Worm (Caenorhabditis elegans) whole organism, mixed stage, embryonic: ENCODE results near the gene sftd-3.
A peak's percentile ranks its signal among the peaks of the same experiment; 100 is the strongest.

ENCODE experiments used
- M03D4.4 ChIP-seq: sonication (generic microtip); optimal IDR thresholded peaks from 2 replicates; lab custom pipeline; 2017; ENCODE audit warnings: mild to moderate bottlenecking, missing genetic modification characterization, missing compliant biosample characterization
- bed-3 ChIP-seq: fragments of 200-800 bp; sonication (Bioruptor generic); optimal IDR thresholded peaks from 3 replicates; lab custom pipeline; 2018; ENCODE audit warnings: mild to moderate bottlenecking, missing genetic modification characterization, moderate library complexity, missing compliant biosample characterization
- blmp-1 ChIP-seq: fragments of 150-350 bp; optimal IDR thresholded peaks from 2 replicates; lab custom pipeline; 2014; ENCODE audit warnings: missing biosample characterization, missing genetic modification characterization
- ceh-39 ChIP-seq: fragments of 150-350 bp; optimal IDR thresholded peaks from 2 replicates; lab custom pipeline; 2014; ENCODE audit warnings: missing biosample characterization, missing genetic modification characterization
- ceh-43 ChIP-seq: fragments of 200-800 bp; sonication (Bioruptor generic); optimal IDR thresholded peaks from 2 replicates; lab custom pipeline; 2018; ENCODE audit warnings: mild to moderate bottlenecking, missing genetic modification characterization, moderate library complexity, missing compliant biosample characterization
- ceh-83 ChIP-seq: fragments of 200-800 bp; sonication (Bioruptor generic); optimal IDR thresholded peaks from 2 replicates; lab custom pipeline; 2018; ENCODE audit warnings: mild to moderate bottlenecking, missing genetic modification characterization, missing compliant biosample characterization
- ces-1 ChIP-seq: fragments of 150-350 bp; optimal IDR thresholded peaks from 2 replicates; lab custom pipeline; 2014; ENCODE audit warnings: missing biosample characterization, missing genetic modification reagents, missing genetic modification characterization
- cnd-1 ChIP-seq: fragments of 200-800 bp; sonication (Bioruptor generic); optimal IDR thresholded peaks from 2 replicates; lab custom pipeline; 2018; ENCODE audit warnings: mild to moderate bottlenecking, missing genetic modification characterization, missing compliant biosample characterization
- drap-1 ChIP-seq: fragments of 200-800 bp; sonication (Bioruptor generic); optimal IDR thresholded peaks from 3 replicates; lab custom pipeline; 2018; ENCODE audit warnings: mild to moderate bottlenecking, missing genetic modification characterization, missing compliant biosample characterization
- elt-1 ChIP-seq: sonication (generic microtip); optimal IDR thresholded peaks from 2 replicates; lab custom pipeline; 2017; ENCODE audit warnings: missing genetic modification characterization, mild to moderate bottlenecking, missing compliant biosample characterization, antibody characterized with exemption, moderate library complexity, borderline replicate concordance; ENCODE audit not compliant: insufficient read depth
- flh-1 ChIP-seq: fragments of 200-800 bp; sonication (Bioruptor generic); optimal IDR thresholded peaks from 2 replicates; lab custom pipeline; 2018; ENCODE audit warnings: mild to moderate bottlenecking, missing genetic modification characterization, moderate library complexity, missing compliant biosample characterization
- lin-13 ChIP-seq: fragments of 150-350 bp; optimal IDR thresholded peaks from 2 replicates; lab custom pipeline; 2014; ENCODE audit warnings: missing biosample characterization, missing genetic modification characterization
- lin-32 ChIP-seq: fragments of 200-800 bp; sonication (Bioruptor generic); optimal IDR thresholded peaks from 2 replicates; lab custom pipeline; 2018; ENCODE audit warnings: mild to moderate bottlenecking, missing genetic modification characterization, missing compliant biosample characterization
- lsy-2 ChIP-seq: fragments of 150-350 bp; optimal IDR thresholded peaks from 2 replicates; lab custom pipeline; 2014; ENCODE audit warnings: missing biosample characterization, missing genetic modification characterization
- mab-5 ChIP-seq: fragments of 150-350 bp; optimal IDR thresholded peaks from 2 replicates; lab custom pipeline; 2014; ENCODE audit warnings: missing biosample characterization, missing genetic modification characterization
- mep-1 ChIP-seq: fragments of 150-350 bp; optimal IDR thresholded peaks from 2 replicates; lab custom pipeline; 2017; ENCODE audit warnings: missing biosample characterization, missing genetic modification reagents, missing genetic modification characterization, inconsistent platforms
- mls-2 ChIP-seq: sonication (generic microtip); optimal IDR thresholded peaks from 2 replicates; lab custom pipeline; 2016; ENCODE audit warnings: mild to moderate bottlenecking, missing genetic modification characterization, moderate library complexity, missing compliant biosample characterization
- nhr-12 ChIP-seq: fragments of 150-350 bp; optimal IDR thresholded peaks from 2 replicates; lab custom pipeline; 2014; ENCODE audit warnings: missing biosample characterization, missing genetic modification characterization
- nhr-237 ChIP-seq: fragments of 150-350 bp; optimal IDR thresholded peaks from 2 replicates; lab custom pipeline; 2014; ENCODE audit warnings: missing biosample characterization, missing genetic modification characterization
- nhr-28 ChIP-seq: fragments of 150-350 bp; optimal IDR thresholded peaks from 2 replicates; lab custom pipeline; 2014; ENCODE audit warnings: missing biosample characterization, missing genetic modification characterization
- nhr-76 ChIP-seq: sonication (generic microtip); optimal IDR thresholded peaks from 2 replicates; lab custom pipeline; 2017; ENCODE audit warnings: missing biosample characterization, missing genetic modification characterization
- pha-4 ChIP-seq: fragments of 150-350 bp; optimal IDR thresholded peaks from 2 replicates; lab custom pipeline; 2018; ENCODE audit warnings: missing biosample characterization, missing genetic modification reagents, missing genetic modification characterization
- sem-2 ChIP-seq: fragments of 200-800 bp; sonication (Bioruptor generic); optimal IDR thresholded peaks from 2 replicates; lab custom pipeline; 2018; ENCODE audit warnings: mild to moderate bottlenecking, missing genetic modification characterization, missing compliant biosample characterization
- snpc-4 ChIP-seq: fragments of 150-350 bp; optimal IDR thresholded peaks from 2 replicates; lab custom pipeline; 2014; ENCODE audit warnings: missing biosample characterization, missing genetic modification characterization
- sptf-1 ChIP-seq: sonication (generic microtip); optimal IDR thresholded peaks from 2 replicates; lab custom pipeline; 2017; ENCODE audit warnings: mild to moderate bottlenecking, missing genetic modification characterization, moderate library complexity, missing compliant biosample characterization
- unc-39 ChIP-seq: fragments of 150-350 bp; optimal IDR thresholded peaks from 2 replicates; lab custom pipeline; 2014; ENCODE audit warnings: missing biosample characterization, missing genetic modification characterization
- unc-62 ChIP-seq: fragments of 150-350 bp; optimal IDR thresholded peaks from 2 replicates; lab custom pipeline; 2014; ENCODE audit warnings: missing biosample characterization, missing genetic modification reagents, missing genetic modification characterization
- zip-8 ChIP-seq: fragments of 150-350 bp; optimal IDR thresholded peaks from 2 replicates; lab custom pipeline; 2014; ENCODE audit warnings: missing biosample characterization, missing genetic modification characterization
- ztf-11 ChIP-seq: fragments of 150-350 bp; optimal IDR thresholded peaks from 2 replicates; lab custom pipeline; 2014; ENCODE audit warnings: missing biosample characterization, missing genetic modification characterization

Gene sftd-3

DNA sequence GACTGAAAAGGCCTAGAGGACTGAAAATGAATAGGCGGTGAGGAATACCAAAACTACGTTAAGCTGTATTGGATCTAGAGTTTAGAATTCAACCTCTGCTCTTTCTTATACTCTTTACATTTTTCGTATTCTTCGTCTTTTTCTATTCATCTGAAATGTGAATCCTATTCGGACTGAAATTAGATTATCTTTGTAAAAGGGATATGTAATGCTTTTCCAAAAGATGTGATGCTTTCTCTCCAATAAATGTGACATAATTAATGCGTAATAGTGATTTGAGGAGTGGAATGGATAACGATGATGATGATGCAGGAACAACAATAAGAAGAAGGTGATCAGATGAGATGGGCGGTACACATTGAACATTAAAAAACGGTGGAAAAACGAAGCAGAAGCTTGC, 15.3 kb downstream of the sftd-3 start:
- peak; percentile 52 for TF ChIP-seq ces-1 (GFP tag; lab: Kevin White, UChicago)
- TF ChIP-seq pha-4 (tag; lab: Kevin White, UChicago), result no peak

DNA sequence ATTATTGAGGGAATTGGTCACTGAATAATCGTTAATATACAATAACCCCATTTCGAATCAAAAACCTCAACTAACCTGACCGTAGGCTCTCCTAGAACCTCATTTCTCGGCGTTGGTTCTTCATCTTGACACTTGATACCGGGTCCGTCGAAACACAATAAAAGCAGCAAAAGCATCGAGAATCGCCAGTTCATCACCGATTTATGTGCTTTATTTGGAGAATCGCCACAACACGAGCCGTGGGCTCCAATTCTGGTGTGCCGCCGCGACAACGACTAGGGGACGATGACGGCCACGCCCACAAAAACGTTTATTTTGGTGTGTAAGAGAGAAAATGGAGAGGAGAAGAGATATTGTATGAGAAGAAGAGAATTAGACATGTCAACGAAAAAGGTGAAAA, 16.6 kb downstream of the sftd-3 start, which contains the start of gene cutl-15:
cutl-15 (minus strand) TSS at position 298 of the 400 bp plus-strand sequence.
- TF ChIP-seq sptf-1, result no peak
- no peak for TF ChIP-seq bed-3
- TF ChIP-seq lin-13 (tag; lab: Kevin White, UChicago), result no peak
- TF ChIP-seq lsy-2 (tag; lab: Kevin White, UChicago), result no peak
- no peak for TF ChIP-seq snpc-4 (tag; lab: Kevin White, UChicago)
- no peak for TF ChIP-seq mls-2
- no peak for TF ChIP-seq unc-39 (tag; lab: Kevin White, UChicago)
- TF ChIP-seq flh-1 (GFP tag; lab: Kevin White, UChicago), result no peak
- TF ChIP-seq nhr-28 (tag; lab: Kevin White, UChicago), result no peak
- TF ChIP-seq cnd-1 (tag; lab: Kevin White, UChicago), result no peak

DNA sequence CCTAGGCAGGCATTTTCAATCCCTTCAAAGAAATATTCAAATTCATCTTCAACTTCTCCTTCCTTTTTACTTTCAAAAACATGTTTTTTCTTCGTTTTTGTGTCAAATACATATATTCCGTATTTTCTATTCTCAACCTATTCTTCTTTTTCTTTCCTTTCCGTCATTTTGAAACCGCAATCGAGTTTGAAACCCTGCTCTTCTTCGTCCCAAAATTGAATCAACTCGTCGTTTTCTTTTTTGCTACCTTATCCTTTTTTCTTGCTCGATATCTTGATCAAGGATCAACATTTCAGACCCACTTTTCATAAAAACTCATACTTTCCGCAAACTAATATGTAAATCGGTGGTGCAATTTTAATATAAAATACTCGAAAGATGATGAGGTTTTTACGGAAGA, 18.8 kb downstream of the sftd-3 start:
- TF ChIP-seq ces-1 (GFP tag; lab: Kevin White, UChicago) (peak; percentile 72), unc-62 (no peak)

DNA sequence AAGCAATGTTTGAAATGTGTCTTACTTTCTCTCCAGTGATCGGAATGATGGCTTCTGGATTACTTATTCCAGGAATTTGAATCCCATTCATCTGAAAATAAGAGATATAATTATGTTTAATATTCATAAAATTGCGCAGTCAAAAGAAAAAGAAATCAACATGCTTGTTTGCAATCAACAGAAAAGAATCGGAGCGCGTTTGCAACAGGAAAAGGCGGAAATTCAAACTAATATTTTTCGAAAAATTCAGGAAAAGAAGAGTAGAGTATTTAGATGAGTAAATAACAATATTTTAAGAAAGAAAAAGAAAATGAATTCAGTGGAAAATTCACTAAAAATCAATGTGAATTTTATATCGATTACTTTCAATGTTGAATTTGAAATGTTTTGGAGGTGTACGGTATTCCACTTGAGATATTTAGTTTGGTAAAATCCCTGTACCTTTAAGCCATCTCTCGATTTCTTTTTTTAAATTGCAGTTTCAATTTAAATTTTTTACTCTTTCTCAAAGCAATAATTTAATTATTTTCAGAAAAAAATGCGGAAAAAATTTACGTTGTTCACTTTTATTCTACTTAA, 23.5 kb downstream of the sftd-3 start, which contains the start of the genes set-17 and T21B10.4:
set-17 (minus strand) TSS at position 127 of the 579 bp plus-strand sequence.
T21B10.4 (plus strand) TSS at position 533 of the 579 bp plus-strand sequence.
- TF ChIP-seq elt-1 (peak; percentile 72), flh-1 (GFP tag; lab: Kevin White, UChicago) (no peak), drap-1 (no peak), pha-4 (tag; lab: Kevin White, UChicago) (peak; percentile 17), lsy-2 (tag; lab: Kevin White, UChicago) (peak; percentile 29), ceh-43 (GFP tag; lab: Kevin White, UChicago) (no peak)

DNA sequence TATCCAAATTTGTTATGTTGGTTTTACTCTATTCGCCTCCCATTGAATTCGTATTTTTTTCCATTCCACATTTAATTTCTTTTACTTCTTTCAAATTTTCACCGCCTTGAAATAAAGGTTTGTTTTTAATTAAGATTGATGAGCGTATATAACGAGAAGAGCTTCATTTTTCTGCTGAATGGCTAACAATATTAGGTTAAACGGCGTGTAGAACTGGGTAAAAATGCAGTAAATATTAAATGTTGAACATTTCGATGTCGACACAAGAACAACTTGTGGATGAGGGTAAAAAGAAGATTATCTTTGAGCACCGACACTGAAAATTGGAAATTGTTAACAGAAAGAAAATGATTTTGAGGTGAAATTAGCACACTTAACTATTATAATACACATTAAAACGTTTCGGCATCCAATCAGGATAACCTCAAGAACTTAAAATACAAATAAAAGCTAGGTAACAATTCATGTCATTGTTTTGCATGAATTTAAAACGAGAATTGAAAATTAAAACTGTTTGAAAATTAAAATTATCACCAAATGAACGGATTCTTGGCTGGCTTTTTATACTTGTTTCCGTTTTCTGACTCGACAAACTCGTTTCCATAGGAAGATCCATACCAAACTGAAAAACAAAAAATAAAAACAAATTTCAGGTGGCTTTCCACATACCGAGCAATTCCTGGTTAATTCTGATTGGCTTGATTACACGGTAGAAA, 24.9 kb downstream of the sftd-3 start:
- no peak for TF ChIP-seq zip-8 (tag; lab: Kevin White, UChicago)
- no peak for TF ChIP-seq sptf-1
- no peak for TF ChIP-seq blmp-1 (tag; lab: Kevin White, UChicago)
- TF ChIP-seq lin-32 (GFP tag; lab: Kevin White, UChicago), result no peak
- TF ChIP-seq nhr-76 (tag; lab: Kevin White, UChicago), result no peak
- TF ChIP-seq lsy-2 (tag; lab: Kevin White, UChicago), result no peak
- no peak for TF ChIP-seq ceh-83 (GFP tag; lab: Kevin White, UChicago)
- TF ChIP-seq unc-39 (tag; lab: Kevin White, UChicago), result no peak
- TF ChIP-seq ceh-39 (tag; lab: Kevin White, UChicago), result no peak
- TF ChIP-seq ceh-43 (GFP tag; lab: Kevin White, UChicago), result no peak
- TF ChIP-seq flh-1 (GFP tag; lab: Kevin White, UChicago), result no peak
- no peak for TF ChIP-seq ces-1 (GFP tag; lab: Kevin White, UChicago)
- TF ChIP-seq nhr-28 (tag; lab: Kevin White, UChicago), result no peak
- TF ChIP-seq ztf-11, result no peak
- TF ChIP-seq, all 35 proteins: peak for 0

DNA sequence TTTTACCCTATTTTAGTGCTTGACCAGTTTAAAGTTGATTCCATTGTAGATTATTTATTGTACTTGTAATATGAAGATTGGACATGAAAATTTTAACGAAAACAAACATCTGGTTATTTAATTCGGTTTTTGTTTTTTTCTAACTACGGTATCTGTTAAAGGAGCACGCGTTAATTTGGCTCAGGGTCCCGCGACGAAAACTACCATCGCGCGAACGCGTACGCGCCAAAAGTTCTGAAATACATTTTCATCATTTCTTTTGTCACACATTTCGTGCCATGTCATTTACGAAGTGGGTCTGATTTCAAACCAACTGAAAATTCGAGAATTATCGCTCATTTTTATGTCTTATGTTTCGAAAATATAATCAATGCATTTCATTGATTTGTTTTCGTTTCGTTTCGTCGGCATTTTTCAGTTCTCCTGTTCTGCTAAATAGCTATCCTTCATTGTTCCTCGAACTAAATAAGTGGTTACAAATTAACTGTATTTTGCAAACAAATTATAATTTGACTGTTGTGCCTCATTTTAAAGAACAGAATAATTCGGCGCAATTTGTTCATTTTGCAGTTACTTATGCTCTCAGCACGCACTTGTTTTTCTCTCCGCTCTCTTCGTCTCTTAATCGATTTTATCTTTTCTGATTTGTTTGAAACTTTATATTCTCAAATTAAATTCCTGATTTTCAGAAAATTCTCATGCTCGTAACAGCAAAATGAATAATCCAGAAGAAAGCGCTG, 30.1 kb downstream of the sftd-3 start, which contains the start of gene T21B10.3:
T21B10.3 (plus strand) TSS at position 690 of the 740 bp plus-strand sequence.
- TF ChIP-seq lin-32 (GFP tag; lab: Kevin White, UChicago) (no peak), nhr-12 (tag; lab: Kevin White, UChicago) (no peak), sem-2 (no peak), nhr-76 (tag; lab: Kevin White, UChicago) (no peak), M03D4.4 (tag; lab: Kevin White, UChicago) (no peak), bed-3 (no peak), mab-5 (tag; lab: Kevin White, UChicago) (no peak), blmp-1 (tag; lab: Kevin White, UChicago) (no peak), nhr-28 (tag; lab: Kevin White, UChicago) (no peak), nhr-237 (no peak), mep-1 (tag; lab: Kevin White, UChicago) (no peak), lin-13 (tag; lab: Kevin White, UChicago) (no peak), mls-2 (no peak)
